Worm (Caenorhabditis elegans): ENCODE data around the gene F48G7.10.

- TF ChIP-seq zfp-3 (GFP tag; conservative IDR thresholded peaks at IDR 0.05) (no peak), fos-1 (tag; optimal IDR thresholded peaks at IDR 0.05) (no peak), dmd-8 (GFP tag; IDR thresholded peaks at IDR 0.05) (no peak), lin-15B (tag; optimal IDR thresholded peaks at IDR 0.05) (no peak), ceh-62 (tag; optimal IDR thresholded peaks at IDR 0.05) (no peak)
Measured at ce11 chrV:679663-680062, 44.9 kb upstream of the F48G7.10 start, which contains the start of gene srx-22.
